Worm (Caenorhabditis elegans) whole organism, midembryonic: ENCODE results near the gene nlp-28.

ENCODE experiments used
- T22C8.4 ChIP-seq: fragments of 200-800 bp; sonication (Bioruptor generic); IDR thresholded peaks from 2 replicates; pipeline ENCODE4 v1.3.6; 2022; ENCODE audit warnings: missing genetic modification characterization, missing compliant biosample characterization
- cog-1 ChIP-seq: sonication (generic microtip); optimal IDR thresholded peaks from 2 replicates; lab custom pipeline; 2016; ENCODE audit warnings: missing genetic modification characterization, missing compliant biosample characterization
- flt-1 ChIP-seq: fragments of 200-800 bp; sonication (Bioruptor generic); IDR thresholded peaks from 2 replicates; pipeline ENCODE4 v1.3.6; 2022; ENCODE audit warnings: missing genetic modification characterization, missing compliant biosample characterization
- klf-2 ChIP-seq: fragments of 200-800 bp; sonication (Bioruptor generic); conservative IDR thresholded peaks from 2 replicates; pipeline ENCODE4 v1.3.6; 2022; ENCODE audit warnings: missing genetic modification reagents, missing genetic modification characterization, missing compliant biosample characterization
- med-1 ChIP-seq: sonication (generic microtip); optimal IDR thresholded peaks from 2 replicates; lab custom pipeline; 2017; ENCODE audit warnings: missing genetic modification characterization, mild to moderate bottlenecking, missing compliant biosample characterization, antibody characterized with exemption, missing genetic modification reagents; ENCODE audit not compliant: insufficient read depth
- ref-1 ChIP-seq: fragments of 200-800 bp; sonication (Bioruptor generic); conservative IDR thresholded peaks from 2 replicates; pipeline ENCODE4 v1.3.6; 2022; ENCODE audit warnings: missing genetic modification reagents, missing genetic modification characterization, missing compliant biosample characterization
- tab-1 ChIP-seq: fragments of 200-800 bp; sonication (Bioruptor generic); IDR thresholded peaks from 2 replicates; pipeline ENCODE4 v1.3.6; 2022; ENCODE audit warnings: missing genetic modification characterization, missing compliant biosample characterization
- ztf-23 ChIP-seq: fragments of 200-800 bp; sonication (Bioruptor generic); IDR thresholded peaks from 2 replicates; pipeline ENCODE4 v1.3.6; 2022; ENCODE audit warnings: missing genetic modification reagents, missing genetic modification characterization, missing compliant biosample characterization
- ztf-29 ChIP-seq: fragments of 200-800 bp; sonication (Bioruptor generic); IDR thresholded peaks from 2 replicates; pipeline ENCODE4 v1.3.6; 2022; ENCODE audit warnings: missing genetic modification reagents, missing genetic modification characterization, missing compliant biosample characterization

Gene nlp-28

ce11 chrV:3967762-3968161 lies 19.9 kb upstream of the nlp-28 start, which contains the start of gene cyp-34A8:
TSS of gene cyp-34A8 (minus strand) at chrV:3967823.
- no peak for TF ChIP-seq T22C8.4 (GFP tag; lab: Robert Waterston, UW)
- no peak for TF ChIP-seq cog-1
- TF ChIP-seq ztf-23 (GFP tag; lab: Robert Waterston, UW) = no peak
- no peak for TF ChIP-seq flt-1 (GFP tag; lab: Robert Waterston, UW)
- TF ChIP-seq ztf-29 (GFP tag; lab: Robert Waterston, UW) = no peak
- no peak for TF ChIP-seq tab-1
- TF ChIP-seq klf-2 (GFP tag; lab: Robert Waterston, UW) = no peak
- TF ChIP-seq ref-1 = no peak

DNA sequence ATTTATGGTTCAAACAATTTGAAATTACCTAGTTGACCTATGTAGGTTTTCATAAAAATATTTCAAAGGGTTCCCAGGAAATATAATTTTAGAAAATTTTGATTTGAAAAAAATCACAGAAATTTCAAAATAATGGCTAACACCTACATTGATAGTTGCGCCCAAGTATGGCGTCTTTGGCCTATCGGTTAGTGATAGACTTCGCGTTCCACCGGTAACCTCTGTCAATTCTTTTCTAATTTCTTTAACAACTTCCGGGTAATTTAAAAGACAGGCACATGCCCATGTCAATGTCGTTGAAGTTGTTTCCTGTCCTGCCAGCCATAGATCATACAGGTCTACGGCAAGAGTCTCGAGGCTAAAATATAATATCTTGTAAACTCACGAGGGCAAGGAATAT lies 18.8 kb upstream of the nlp-28 start:
- TF ChIP-seq cog-1 (no peak), T22C8.4 (GFP tag; lab: Robert Waterston, UW) (no peak)

DNA sequence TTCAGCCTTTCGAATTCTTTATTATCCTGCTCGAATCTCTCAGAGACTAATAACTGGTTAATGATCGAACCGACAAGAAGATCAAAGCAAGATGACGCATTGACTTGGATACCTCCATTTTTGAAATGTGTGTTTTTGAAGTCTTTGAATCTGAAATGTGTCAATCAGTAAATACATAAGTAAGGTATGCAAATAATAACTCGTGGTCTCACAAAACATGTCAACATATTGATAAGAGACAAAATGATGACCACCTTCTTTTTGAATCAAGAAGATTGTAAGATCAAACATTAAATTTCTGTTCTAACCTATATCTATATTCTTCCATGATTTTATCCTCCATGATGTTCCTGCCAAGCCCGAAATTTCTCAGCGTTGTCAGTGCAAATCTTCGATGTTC lies 18.0 kb upstream of the nlp-28 start:
- TF ChIP-seq ztf-29 (GFP tag; lab: Robert Waterston, UW) (no peak), med-1 (GFP tag; lab: Kevin White, UChicago) (no peak), ref-1 (no peak), tab-1 (no peak), klf-2 (GFP tag; lab: Robert Waterston, UW) (no peak), ztf-23 (GFP tag; lab: Robert Waterston, UW) (no peak), flt-1 (GFP tag; lab: Robert Waterston, UW) (no peak), T22C8.4 (GFP tag; lab: Robert Waterston, UW) (no peak), cog-1 (no peak)

DNA sequence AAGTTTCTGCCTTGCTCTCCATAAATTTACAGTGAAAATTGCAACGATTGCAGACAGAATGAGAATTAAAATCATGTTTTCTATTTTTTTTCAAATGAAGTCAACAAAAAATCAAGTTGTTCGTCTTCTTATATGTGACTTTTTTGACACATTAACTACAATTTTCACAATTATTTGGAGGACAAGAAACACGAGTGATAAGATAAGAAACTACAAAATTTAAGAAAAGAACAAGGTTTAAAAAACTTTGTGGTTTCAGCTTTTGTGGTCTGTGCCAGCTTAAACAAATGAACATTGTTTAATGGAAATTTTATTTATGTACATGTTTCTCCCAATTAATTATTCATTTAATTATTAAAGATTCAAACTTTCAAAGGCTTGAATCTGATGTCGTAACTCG lies 17.3 kb upstream of the nlp-28 start, which contains the start of gene cyp-34A9:
Gene cyp-34A9 (minus strand): TSS at position 131 of the 400 bp plus-strand sequence.
- TF ChIP-seq tab-1 = no peak
- TF ChIP-seq flt-1 (GFP tag; lab: Robert Waterston, UW) = no peak
- no peak for TF ChIP-seq cog-1

- TF ChIP-seq cog-1 = no peak
- TF ChIP-seq tab-1 = no peak
- TF ChIP-seq ztf-23 (GFP tag; lab: Robert Waterston, UW) = no peak
- TF ChIP-seq ztf-29 (GFP tag; lab: Robert Waterston, UW) = no peak
- no peak for TF ChIP-seq klf-2 (GFP tag; lab: Robert Waterston, UW)
- TF ChIP-seq med-1 (GFP tag; lab: Kevin White, UChicago) = no peak
- TF ChIP-seq T22C8.4 (GFP tag; lab: Robert Waterston, UW) = no peak
- TF ChIP-seq flt-1 (GFP tag; lab: Robert Waterston, UW) = no peak
- TF ChIP-seq ref-1 = no peak
These were observed 14.9 kb upstream of the nlp-28 start, which contains the start of gene cyp-34A10 for ce11 chrV:3972846-3973245. TSS of gene cyp-34A10 (minus strand) at chrV:3972991.

DNA sequence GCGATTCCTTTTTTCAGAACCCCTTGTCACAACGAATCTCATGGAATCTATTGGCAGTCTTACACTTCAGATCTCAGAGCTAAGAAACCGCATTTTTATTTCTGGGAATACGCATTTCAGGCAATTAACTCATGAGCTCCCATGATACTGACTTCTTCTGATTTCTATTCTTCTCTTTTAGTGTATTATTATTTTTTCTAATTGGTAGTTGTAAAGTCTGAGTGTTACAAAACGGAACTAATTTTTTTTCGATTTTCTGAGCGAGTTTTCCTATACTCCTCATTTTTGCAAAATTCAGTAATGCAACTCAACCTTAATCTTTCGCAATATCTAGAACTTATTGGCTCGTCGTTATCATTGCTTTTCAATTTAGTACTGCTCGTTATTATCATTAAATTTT lies 13.3 kb upstream of the nlp-28 start, which contains the start of gene str-82:
Gene str-82 (plus strand): TSS at position 301 of the 400 bp plus-strand sequence.
- no peak for TF ChIP-seq tab-1
- TF ChIP-seq klf-2 (GFP tag; lab: Robert Waterston, UW) = no peak
- TF ChIP-seq ztf-29 (GFP tag; lab: Robert Waterston, UW) = no peak
- TF ChIP-seq cog-1 = no peak
- TF ChIP-seq ztf-23 (GFP tag; lab: Robert Waterston, UW) = no peak
- no peak for TF ChIP-seq med-1 (GFP tag; lab: Kevin White, UChicago)
- no peak for TF ChIP-seq ref-1
- no peak for TF ChIP-seq T22C8.4 (GFP tag; lab: Robert Waterston, UW)
- TF ChIP-seq flt-1 (GFP tag; lab: Robert Waterston, UW) = no peak

ce11 chrV:3976964-3977363 lies 10.7 kb upstream of the nlp-28 start, which contains the start of gene str-83:
TSS of gene str-83 (plus strand) at chrV:3977264.
- TF ChIP-seq ztf-23 (GFP tag; lab: Robert Waterston, UW) (no peak), ztf-29 (GFP tag; lab: Robert Waterston, UW) (no peak), ref-1 (no peak), med-1 (GFP tag; lab: Kevin White, UChicago) (no peak), cog-1 (no peak), flt-1 (GFP tag; lab: Robert Waterston, UW) (no peak), T22C8.4 (GFP tag; lab: Robert Waterston, UW) (no peak), klf-2 (GFP tag; lab: Robert Waterston, UW) (no peak), tab-1 (no peak)

DNA sequence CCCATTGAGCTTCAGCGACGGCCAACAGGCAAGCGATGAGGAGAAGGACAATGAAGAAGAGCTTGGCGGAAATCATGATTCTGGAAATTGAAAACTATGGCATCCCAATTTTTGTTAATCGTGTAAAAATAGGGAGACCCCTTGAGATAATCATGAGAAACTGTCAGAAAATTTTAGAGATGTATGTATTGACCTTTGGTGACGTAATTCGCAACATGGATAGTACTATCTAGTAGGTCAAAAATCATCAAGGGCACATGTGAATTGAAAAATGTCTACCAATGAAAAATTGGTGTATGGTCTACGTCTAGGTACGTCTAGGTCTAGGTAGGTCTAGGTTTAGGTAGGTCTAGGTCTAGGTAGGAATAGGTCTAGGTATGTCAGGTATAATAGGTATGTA lies 8.6 kb upstream of the nlp-28 start, which contains the start of gene nlp-34:
Gene nlp-34 (minus strand): TSS at position 82 of the 400 bp plus-strand sequence.
- TF ChIP-seq ref-1 = no peak
- no peak for TF ChIP-seq ztf-23 (GFP tag; lab: Robert Waterston, UW)
- no peak for TF ChIP-seq flt-1 (GFP tag; lab: Robert Waterston, UW)
- no peak for TF ChIP-seq tab-1
- TF ChIP-seq klf-2 (GFP tag; lab: Robert Waterston, UW) = no peak
- TF ChIP-seq med-1 (GFP tag; lab: Kevin White, UChicago) = no peak
- no peak for TF ChIP-seq T22C8.4 (GFP tag; lab: Robert Waterston, UW)
- TF ChIP-seq cog-1 = no peak
- no peak for TF ChIP-seq ztf-29 (GFP tag; lab: Robert Waterston, UW)

- TF ChIP-seq ref-1 (no peak), flt-1 (GFP tag; lab: Robert Waterston, UW) (no peak), tab-1 (no peak), ztf-29 (GFP tag; lab: Robert Waterston, UW) (no peak), ztf-23 (GFP tag; lab: Robert Waterston, UW) (no peak), cog-1 (no peak), T22C8.4 (GFP tag; lab: Robert Waterston, UW) (no peak), med-1 (GFP tag; lab: Kevin White, UChicago) (no peak), klf-2 (GFP tag; lab: Robert Waterston, UW) (no peak)
These were observed 7.9 kb upstream of the nlp-28 start, which contains the start of gene nlp-31 for ce11 chrV:3979819-3980218. TSS of gene nlp-31 (plus strand) at chrV:3980055.

ce11 chrV:3980228-3980933 lies 7.3 kb upstream of the nlp-28 start:
- TF ChIP-seq ztf-23 (GFP tag; lab: Robert Waterston, UW) (no peak), flt-1 (GFP tag; lab: Robert Waterston, UW) (no peak), cog-1 (no peak), med-1 (GFP tag; lab: Kevin White, UChicago) (no peak), T22C8.4 (GFP tag; lab: Robert Waterston, UW) (no peak), ztf-29 (GFP tag; lab: Robert Waterston, UW) (no peak)
